Worm (Caenorhabditis elegans): ENCODE data around the gene clc-23.

- TF ChIP-seq him-1 (tag; optimal IDR thresholded peaks at IDR 0.05) (no peak), W03F9.2 (tag; optimal IDR thresholded peaks at IDR 0.05) (no peak)
These were observed 4.7 kb upstream of the clc-23 start, which contains the start of gene Y34F4.3 for ce11 chrIII:1016080-1016479.

Measured in whole organism, L4/young adult.